Worm (Caenorhabditis elegans) whole organism, L2 larva: Measurements from ENCODE around the gene cfz-2.

ENCODE experiments used
- aly-2 ChIP-seq: fragments of 150-350 bp; optimal IDR thresholded peaks from 2 replicates; lab custom pipeline; 2014; ENCODE audit warnings: missing biosample characterization, missing genetic modification characterization
- dmd-4 ChIP-seq: sonication (generic microtip); optimal IDR thresholded peaks from 2 replicates; lab custom pipeline; 2017; ENCODE audit warnings: missing biosample characterization, missing genetic modification characterization
- lsy-2 ChIP-seq, 2 experiments: fragments of 150-350 bp in 1 of 2; sonication (generic microtip) in 1 of 2; optimal IDR thresholded peaks; 2 replicates each; lab custom pipeline; 2014 to 2017; ENCODE audit warnings: missing biosample characterization in 2 of 2, missing genetic modification characterization in 2 of 2
- nhr-237 ChIP-seq: fragments of 150-350 bp; optimal IDR thresholded peaks from 2 replicates; lab custom pipeline; 2014; ENCODE audit warnings: missing biosample characterization, missing genetic modification characterization
- nhr-25 ChIP-seq: fragments of 150-350 bp; sonication (generic microtip); optimal IDR thresholded peaks from 3 replicates; lab custom pipeline; 2014; ENCODE audit warnings: missing biosample characterization, missing genetic modification characterization
- sem-4 ChIP-seq: fragments of 150-350 bp; optimal IDR thresholded peaks from 2 replicates; lab custom pipeline; 2014; ENCODE audit warnings: missing biosample characterization, missing genetic modification reagents, missing genetic modification characterization
- unc-39 ChIP-seq: fragments of 150-350 bp; optimal IDR thresholded peaks from 2 replicates; lab custom pipeline; 2014; ENCODE audit warnings: missing biosample characterization, missing genetic modification characterization
- unc-55 ChIP-seq: fragments of 150-350 bp; sonication (generic microtip); optimal IDR thresholded peaks from 3 replicates; lab custom pipeline; 2014; ENCODE audit warnings: missing biosample characterization, missing genetic modification reagents, missing genetic modification characterization
- unc-62 ChIP-seq: fragments of 150-350 bp; optimal IDR thresholded peaks from 2 replicates; lab custom pipeline; 2014; ENCODE audit warnings: missing biosample characterization, missing genetic modification reagents, missing genetic modification characterization

DNA sequence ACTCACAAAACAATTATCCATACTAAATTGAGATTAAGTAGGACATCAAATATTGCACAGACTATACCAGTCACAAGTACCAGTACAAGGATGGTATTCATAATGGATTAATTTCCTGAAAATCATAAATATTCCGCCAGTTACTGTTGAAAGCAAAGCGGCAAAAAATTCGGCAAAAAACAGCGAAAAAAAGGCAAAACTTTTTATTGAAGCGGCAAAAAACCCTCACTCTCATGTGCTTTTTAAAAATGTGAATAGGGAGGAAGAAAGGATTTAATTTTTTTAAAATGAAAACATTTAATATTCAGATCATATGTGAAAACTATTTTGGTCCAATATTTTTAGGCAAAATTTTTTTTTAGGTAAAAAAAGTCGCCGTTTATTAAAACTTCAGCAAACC lies 26.1 kb upstream of the cfz-2 start, which contains the start of gene srbc-29:
- TF ChIP-seq nhr-237: no peak
- TF ChIP-seq lsy-2 (tag; optimal IDR thresholded peaks at IDR 0.05; lab: Kevin White, UChicago): no peak
- TF ChIP-seq unc-39: no peak
- no peak for TF ChIP-seq sem-4
- no peak for TF ChIP-seq unc-55
- TF ChIP-seq nhr-25: no peak
- TF ChIP-seq unc-62 (GFP tag; lab: Kevin White, UChicago): no peak
- TF ChIP-seq aly-2 (tag; lab: Kevin White, UChicago): no peak
- no peak for TF ChIP-seq dmd-4 (tag; lab: Kevin White, UChicago)
